Fruit fly (Drosophila melanogaster) whole organism, embryonic: ENCODE data around the gene shd.

ENCODE experiments used
- Aef1 ChIP-seq: fragments of 200-800 bp; sonication (Bioruptor generic); IDR thresholded peaks from 3 replicates; pipeline ENCODE4 v1.3.6; 2022; ENCODE audit warnings: missing biosample characterization, missing genetic modification characterization
- CG10147 ChIP-seq: fragments of 200-800 bp; sonication (Bioruptor generic); optimal IDR thresholded peaks from 2 replicates; lab custom pipeline; 2019; ENCODE audit warnings: missing biosample characterization, mild to moderate bottlenecking, missing genetic modification characterization, moderate library complexity
- CG10366 ChIP-seq: fragments of 200-800 bp; sonication (Bioruptor generic); IDR thresholded peaks from 2 replicates; pipeline ENCODE4 v1.3.6; 2022; ENCODE audit warnings: missing biosample characterization, missing genetic modification characterization
- CG10543 ChIP-seq: fragments of 200-800 bp; sonication (Bioruptor generic); optimal IDR thresholded peaks from 3 replicates; lab custom pipeline; 2017; ENCODE audit warnings: missing biosample characterization, mild to moderate bottlenecking, missing genetic modification characterization, moderate library complexity
- CG10565 ChIP-seq: fragments of 200-800 bp; sonication (Bioruptor generic); optimal IDR thresholded peaks from 3 replicates; lab custom pipeline; 2016; ENCODE audit warnings: missing biosample characterization, mild to moderate bottlenecking, missing genetic modification characterization
- CG11247 ChIP-seq: fragments of 200-800 bp; sonication (Bioruptor generic); IDR thresholded peaks from 2 replicates; pipeline ENCODE4 v1.3.6; 2022; ENCODE audit warnings: missing biosample characterization, missing genetic modification characterization
- CG11560 ChIP-seq: fragments of 200-800 bp; sonication (Bioruptor generic); IDR thresholded peaks from 3 replicates; pipeline ENCODE4 v1.3.6; 2022; ENCODE audit warnings: missing biosample characterization, missing genetic modification characterization
- CG12155 ChIP-seq: fragments of 200-800 bp; sonication (Bioruptor generic); optimal IDR thresholded peaks from 3 replicates; lab custom pipeline; 2016; ENCODE audit warnings: missing biosample characterization, missing genetic modification characterization
- CG14050 ChIP-seq: fragments of 200-800 bp; sonication (Bioruptor generic); IDR thresholded peaks from 3 replicates; pipeline ENCODE4 v1.3.6; 2022; ENCODE audit warnings: missing biosample characterization, missing genetic modification characterization
- CG14860 ChIP-seq: fragments of 200-800 bp; sonication (Bioruptor generic); IDR thresholded peaks from 3 replicates; pipeline ENCODE4 v1.3.6; 2022; ENCODE audit warnings: missing biosample characterization, missing genetic modification characterization; ENCODE audit not compliant: partially characterized antibody
- CG16779 ChIP-seq: fragments of 200-800 bp; sonication (Bioruptor generic); IDR thresholded peaks from 2 replicates; pipeline ENCODE4 v1.3.6; 2022; ENCODE audit warnings: missing biosample characterization, missing genetic modification characterization
- CG17568 ChIP-seq: fragments of 200-800 bp; sonication (Bioruptor generic); optimal IDR thresholded peaks from 2 replicates; lab custom pipeline; 2018; ENCODE audit warnings: missing biosample characterization, mild to moderate bottlenecking, missing genetic modification characterization, moderate library complexity
- CG17912 ChIP-seq: fragments of 200-800 bp; sonication (Bioruptor generic); optimal IDR thresholded peaks from 2 replicates; lab custom pipeline; 2018; ENCODE audit warnings: missing biosample characterization, mild to moderate bottlenecking, missing genetic modification characterization
- CG18262 ChIP-seq: fragments of 200-800 bp; optimal IDR thresholded peaks from 3 replicates; lab custom pipeline; 2019; ENCODE audit warnings: missing biosample characterization, mild to moderate bottlenecking, missing genetic modification characterization, moderate library complexity
- CG30403 ChIP-seq: fragments of 200-800 bp; sonication (Bioruptor generic); optimal IDR thresholded peaks from 3 replicates; lab custom pipeline; 2016; ENCODE audit warnings: missing biosample characterization, missing genetic modification characterization
- CG32532 ChIP-seq: fragments of 200-800 bp; sonication (Bioruptor generic); IDR thresholded peaks from 2 replicates; pipeline ENCODE4 v1.3.6; 2022; ENCODE audit warnings: missing biosample characterization, missing genetic modification characterization
- CG7372 ChIP-seq: fragments of 200-800 bp; sonication (Bioruptor generic); IDR thresholded peaks from 2 replicates; pipeline ENCODE4 v1.3.6; 2022; ENCODE audit warnings: missing biosample characterization, missing genetic modification characterization
- CG7786 ChIP-seq: fragments of 200-800 bp; sonication (Bioruptor generic); optimal IDR thresholded peaks from 2 replicates; lab custom pipeline; 2016; ENCODE audit warnings: missing biosample characterization, missing genetic modification characterization
- CG7987 ChIP-seq: fragments of 200-800 bp; sonication (Bioruptor generic); optimal IDR thresholded peaks from 2 replicates; lab custom pipeline; 2018; ENCODE audit warnings: missing biosample characterization, mild to moderate bottlenecking, missing genetic modification characterization, moderate library complexity
- CrebB ChIP-seq: fragments of 200-800 bp; sonication (Bioruptor generic); optimal IDR thresholded peaks from 3 replicates; lab custom pipeline; 2018; ENCODE audit warnings: missing biosample characterization, mild to moderate bottlenecking, missing genetic modification characterization
- Dad ChIP-seq: fragments of 200-800 bp; sonication (Bioruptor generic); optimal IDR thresholded peaks from 3 replicates; lab custom pipeline; 2016; ENCODE audit warnings: missing biosample characterization, missing genetic modification characterization
- Dek ChIP-seq: fragments of 200-800 bp; sonication (Bioruptor generic); optimal IDR thresholded peaks from 3 replicates; lab custom pipeline; 2019; ENCODE audit warnings: missing biosample characterization, mild to moderate bottlenecking, missing genetic modification characterization, moderate library complexity
- Fer3 ChIP-seq: fragments of 200-800 bp; sonication (Bioruptor generic); optimal IDR thresholded peaks from 2 replicates; lab custom pipeline; 2018; ENCODE audit warnings: missing biosample characterization, mild to moderate bottlenecking, missing genetic modification characterization, moderate library complexity
- HLH54F ChIP-seq: fragments of 200-800 bp; sonication (Bioruptor generic); optimal IDR thresholded peaks from 3 replicates; lab custom pipeline; 2016; ENCODE audit warnings: missing biosample characterization, missing genetic modification characterization
- HmgD ChIP-seq: fragments of 200-800 bp; sonication (Bioruptor generic); optimal IDR thresholded peaks from 3 replicates; lab custom pipeline; 2016; ENCODE audit warnings: missing biosample characterization, missing genetic modification characterization
- NC2α ChIP-seq: fragments of 200-800 bp; sonication (Bioruptor generic); optimal IDR thresholded peaks from 2 replicates; lab custom pipeline; 2016; ENCODE audit warnings: missing biosample characterization, missing genetic modification characterization
- Sox100B ChIP-seq: fragments of 200-800 bp; sonication (Bioruptor generic); optimal IDR thresholded peaks from 3 replicates; lab custom pipeline; 2018; ENCODE audit warnings: missing biosample characterization, mild to moderate bottlenecking, missing genetic modification characterization
- TFAM ChIP-seq: fragments of 200-800 bp; sonication (Bioruptor generic); optimal IDR thresholded peaks from 2 replicates; lab custom pipeline; 2017; ENCODE audit warnings: missing biosample characterization, missing genetic modification characterization, inconsistent platforms
- Vsx1 ChIP-seq: fragments of 200-800 bp; sonication (Bioruptor generic); optimal IDR thresholded peaks from 2 replicates; lab custom pipeline; 2017; ENCODE audit warnings: missing biosample characterization, mild to moderate bottlenecking, missing genetic modification characterization, missing genetic modification reagents
- YL-1 ChIP-seq: fragments of 200-800 bp; sonication (Bioruptor generic); optimal IDR thresholded peaks from 3 replicates; lab custom pipeline; 2017; ENCODE audit warnings: missing biosample characterization, mild to moderate bottlenecking, missing genetic modification characterization
- al ChIP-seq: fragments of 200-800 bp; sonication (Bioruptor generic); IDR thresholded peaks from 2 replicates; pipeline ENCODE4 v1.3.6; 2022; ENCODE audit warnings: missing biosample characterization, missing genetic modification characterization
- ash1 ChIP-seq: fragments of 200-800 bp; sonication (Bioruptor generic); optimal IDR thresholded peaks from 2 replicates; lab custom pipeline; 2018; ENCODE audit warnings: missing biosample characterization, mild to moderate bottlenecking, missing genetic modification characterization
- cato ChIP-seq: fragments of 200-800 bp; sonication (Bioruptor generic); optimal IDR thresholded peaks from 2 replicates; lab custom pipeline; 2016; ENCODE audit warnings: missing biosample characterization, missing genetic modification characterization, borderline replicate concordance
- crol ChIP-seq: fragments of 200-800 bp; sonication (Bioruptor generic); IDR thresholded peaks from 2 replicates; pipeline ENCODE4 v1.3.6; 2022; ENCODE audit warnings: missing biosample characterization, missing genetic modification characterization
- dan ChIP-seq: fragments of 200-800 bp; sonication (Bioruptor generic); IDR thresholded peaks from 2 replicates; pipeline ENCODE4 v1.3.6; 2022; ENCODE audit warnings: missing biosample characterization, missing genetic modification characterization
- fd96Cb ChIP-seq: fragments of 200-800 bp; sonication (Bioruptor generic); optimal IDR thresholded peaks from 2 replicates; lab custom pipeline; 2018; ENCODE audit warnings: missing biosample characterization, mild to moderate bottlenecking, missing genetic modification characterization, moderate library complexity
- gro ChIP-seq: fragments of 200-800 bp; sonication (Bioruptor generic); optimal IDR thresholded peaks from 2 replicates; lab custom pipeline; 2016; ENCODE audit warnings: missing biosample characterization, missing genetic modification characterization
- jigr1 ChIP-seq: fragments of 200-800 bp; sonication (Bioruptor generic); IDR thresholded peaks from 3 replicates; pipeline ENCODE4 v1.3.6; 2022; ENCODE audit warnings: missing biosample characterization, missing genetic modification characterization
- kay ChIP-seq: fragments of 200-800 bp; sonication (Bioruptor generic); optimal IDR thresholded peaks from 2 replicates; lab custom pipeline; 2016; ENCODE audit warnings: missing biosample characterization, missing genetic modification characterization
- klu ChIP-seq: fragments of 200-800 bp; sonication (Bioruptor generic); IDR thresholded peaks from 2 replicates; pipeline ENCODE4 v1.3.6; 2022; ENCODE audit warnings: missing biosample characterization, missing genetic modification characterization
- lola ChIP-seq, 3 experiments: fragments of >200 bp in 2 of 3; fragments of 200-800 bp in 1 of 3; sonication (Bioruptor generic) in 1 of 3; optimal IDR thresholded peaks; 2 replicates each; lab custom pipeline; 2017 to 2019; ENCODE audit warnings: missing biosample characterization in 3 of 3, missing genetic modification characterization in 3 of 3, mild to moderate bottlenecking in 1 of 3, moderate library complexity in 1 of 3
- mld ChIP-seq: fragments of 200-800 bp; sonication (Bioruptor generic); IDR thresholded peaks from 3 replicates; pipeline ENCODE4 v1.3.6; 2022; ENCODE audit warnings: missing biosample characterization, missing genetic modification characterization; ENCODE audit not compliant: partially characterized antibody
- otp ChIP-seq: fragments of 200-800 bp; sonication (Bioruptor generic); IDR thresholded peaks from 3 replicates; pipeline ENCODE4, ENCODE4 v1.3.6; 2022; ENCODE audit warnings: missing biosample characterization, missing genetic modification characterization
- p53 ChIP-seq: fragments of 200-800 bp; sonication (Bioruptor generic); optimal IDR thresholded peaks from 2 replicates; lab custom pipeline; 2016; ENCODE audit warnings: missing biosample characterization, missing genetic modification characterization
- phol ChIP-seq: fragments of 200-800 bp; sonication (Bioruptor generic); optimal IDR thresholded peaks from 3 replicates; lab custom pipeline; 2018; ENCODE audit warnings: missing biosample characterization, mild to moderate bottlenecking, missing genetic modification characterization, moderate library complexity
- pum ChIP-seq: fragments of 200-800 bp; sonication (Bioruptor generic); optimal IDR thresholded peaks from 2 replicates; lab custom pipeline; 2016; ENCODE audit warnings: missing biosample characterization, missing genetic modification characterization
- sens ChIP-seq: fragments of 200-800 bp; sonication (Bioruptor generic); peaks from one replicate; lab custom pipeline; 2016; ENCODE audit warnings: missing biosample characterization, missing genetic modification characterization
- sens-2 ChIP-seq: fragments of 200-800 bp; sonication (Bioruptor generic); IDR thresholded peaks from 2 replicates; pipeline ENCODE4 v1.3.6; 2022; ENCODE audit warnings: missing biosample characterization, missing genetic modification characterization
- trem ChIP-seq: fragments of 200-800 bp; optimal IDR thresholded peaks from 3 replicates; lab custom pipeline; 2019; ENCODE audit warnings: missing biosample characterization, mild to moderate bottlenecking, missing genetic modification characterization, moderate library complexity
- vfl ChIP-seq: fragments of 200-800 bp; sonication (Bioruptor generic); optimal IDR thresholded peaks from 2 replicates; lab custom pipeline; 2016; ENCODE audit warnings: missing biosample characterization, missing genetic modification characterization

Gene shd

DNA sequence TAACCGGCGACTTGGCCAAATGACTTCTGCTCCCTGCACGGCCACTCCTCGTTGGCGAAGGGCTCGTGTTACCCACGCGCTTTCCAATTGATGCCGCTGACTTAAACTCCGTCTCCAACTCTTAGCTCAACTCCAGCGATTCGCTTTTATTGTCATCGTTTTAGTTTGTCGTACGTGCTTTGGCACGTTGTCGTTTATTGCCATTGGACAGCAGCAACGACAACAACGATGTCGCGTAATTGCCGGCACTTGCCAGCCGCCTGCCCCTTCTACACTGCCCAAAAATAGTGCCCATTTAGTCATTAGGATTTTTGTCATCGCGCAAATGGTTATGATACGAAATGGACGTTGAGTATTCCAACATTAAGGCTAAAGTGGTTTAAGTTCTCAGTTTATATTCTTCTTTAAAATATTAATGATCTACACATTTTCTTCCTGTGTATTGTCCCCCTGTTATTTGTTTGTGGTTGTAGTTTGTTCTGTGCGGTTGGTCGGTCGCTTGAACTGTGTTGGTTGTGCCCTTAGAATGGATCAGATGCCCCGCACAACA is 51.6 kb downstream of the shd start (continued):
- TF ChIP-seq CG14860 (GFP tag; lab: Robert Waterston, UW) (no peak), jigr1 (peak; percentile 65; the same call in 1 of the 3 replicates), dan (GFP tag; lab: Robert Waterston, UW) (peak; percentile 62; the same call in 1 of the 2 replicates), CG10366 (peak; percentile 81), kay (GFP tag; lab: Kevin White, UChicago) (peak; percentile 83), CrebB (tag; lab: Kevin White, UChicago) (peak; percentile 83), CG7786 (GFP tag; lab: Kevin White, UChicago) (peak; percentile 83), lola (GFP tag; optimal IDR thresholded peaks at IDR 0.05; lab: Kevin White, UChicago) (peak in 1 of 3 experiments; percentile 89), klu (GFP tag; lab: Robert Waterston, UW) (0 out of 2 replicates have a peak, but pooled peaks have one; percentile 35), al (GFP tag; lab: Robert Waterston, UW) (peak; percentile 55), phol (tag; lab: Kevin White, UChicago) (peak; percentile 81), NC2α (peak; percentile 86), HmgD (GFP tag; lab: Kevin White, UChicago) (peak; percentile 76), crol (peak; percentile 53), trem (peak; percentile 61), Dad (GFP tag; lab: Kevin White, UChicago) (peak; percentile 89), CG18262 (peak; percentile 92), CG17568 (GFP tag; lab: Kevin White, UChicago) (peak; percentile 86), Sox100B (peak; percentile 80), CG10565 (GFP tag; lab: Kevin White, UChicago) (peak; percentile 60), CG11560 (tag; lab: Robert Waterston, UW) (peak; percentile 64; the same call in 1 of the 3 replicates), gro (peak; percentile 89), Aef1 (GFP tag; lab: Robert Waterston, UW) (peak; percentile 77), CG32532 (peak; percentile 81), sens (GFP tag; lab: Kevin White, UChicago) (peak; percentile 99), pum (peak; percentile 89), sens-2 (GFP tag; lab: Robert Waterston, UW) (peak; percentile 83), CG12155 (peak; percentile 84), Dek (tag; lab: Kevin White, UChicago) (peak; percentile 75), TFAM (GFP tag; lab: Kevin White, UChicago) (peak; percentile 49), vfl (GFP tag; lab: Kevin White, UChicago) (peak; percentile 75), CG16779 (GFP tag; lab: Robert Waterston, UW) (0 out of 2 replicates have a peak, but pooled peaks have one; percentile 9), CG14050 (peak; percentile 81), cato (GFP tag; lab: Kevin White, UChicago) (peak; percentile 78), CG7372 (GFP tag; lab: Robert Waterston, UW) (peak; percentile 72), mld (GFP tag; lab: Robert Waterston, UW) (no peak), CG10147 (GFP tag; lab: Kevin White, UChicago) (peak; percentile 88), otp (GFP tag; lab: Robert Waterston, UW) (peak; percentile 91), CG10543 (GFP tag; lab: Kevin White, UChicago) (peak; percentile 76), CG30403 (GFP tag; lab: Kevin White, UChicago) (peak; percentile 87), fd96Cb (peak; percentile 91), CG17912 (GFP tag; lab: Kevin White, UChicago) (peak; percentile 68), p53 (GFP tag; lab: Kevin White, UChicago) (peak; percentile 51), Fer3 (peak; percentile 74), HLH54F (GFP tag; lab: Kevin White, UChicago) (peak; percentile 87), Vsx1 (GFP tag; lab: Kevin White, UChicago) (peak; percentile 75), ash1 (peak; percentile 44), YL-1 (peak; percentile 27), CG11247 (GFP tag; lab: Robert Waterston, UW) (peak; percentile 82), CG7987 (peak; percentile 79)
